Worm (Caenorhabditis elegans): ENCODE measurements around the gene F55A11.4.

Gene F55A11.4

DNA sequence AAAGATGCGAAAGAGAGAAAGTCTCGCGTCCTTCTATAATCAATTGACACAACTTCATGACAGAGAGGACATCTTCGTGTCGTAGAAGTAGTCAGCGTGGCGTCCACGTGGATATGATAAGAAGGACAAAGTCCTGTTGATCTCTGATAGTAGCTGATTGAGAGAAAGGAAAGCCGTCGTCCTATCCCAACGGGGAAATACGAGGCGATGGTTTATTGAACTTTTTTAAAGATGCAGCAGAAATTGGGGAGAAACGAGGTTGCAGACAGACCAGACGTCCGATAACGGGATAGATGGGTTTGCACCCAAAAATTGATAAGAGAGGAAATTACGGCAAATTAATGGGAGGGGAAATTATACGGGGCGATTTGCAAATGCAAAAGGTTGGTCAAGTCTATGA lies 32.2 kb downstream of the F55A11.4 start:
- TF ChIP-seq hif-1 (tag; optimal IDR thresholded peaks at IDR 0.05) (no peak), mxl-3 (GFP tag; optimal IDR thresholded peaks at IDR 0.05) (peak; percentile 99), ceh-32 (tag; optimal IDR thresholded peaks at IDR 0.05; ENCODE audit: poor library complexity) (no peak), lsy-2 (tag; optimal IDR thresholded peaks at IDR 0.05) (peak in 1 of 2 experiments; percentile 73), F49E8.2 (tag; optimal IDR thresholded peaks at IDR 0.05; ENCODE audit: borderline replicate concordance) (no peak), lin-13 (GFP tag; optimal IDR thresholded peaks at IDR 0.05) (no peak), lim-7 (GFP tag; IDR thresholded peaks at IDR 0.05) (no peak), egl-27 (tag; optimal IDR thresholded peaks at IDR 0.05) (no peak), F37D6.2 (tag; optimal IDR thresholded peaks at IDR 0.05) (no peak), nhr-10 (tag; optimal IDR thresholded peaks at IDR 0.05) (no peak), ceh-28 (tag; optimal IDR thresholded peaks at IDR 0.05) (no peak), madf-5 (GFP tag; IDR thresholded peaks at IDR 0.05) (no peak), ceh-20 (GFP tag; IDR thresholded peaks at IDR 0.05) (peak; percentile 75; the same call in 1 of the 2 replicates), skn-1 (tag; optimal IDR thresholded peaks at IDR 0.05) (no peak), mdl-1 (tag; optimal IDR thresholded peaks at IDR 0.05) (peak; percentile 83 to 94), mxl-2 (GFP tag; conservative IDR thresholded peaks at IDR 0.05) (no peak), dmd-6 (GFP tag; IDR thresholded peaks at IDR 0.05) (peak; percentile 87), Y105C5A.15 (GFP tag; IDR thresholded peaks at IDR 0.05) (no peak), unc-62 (GFP tag; optimal IDR thresholded peaks at IDR 0.05 in 1 of 2) (peak in 1 of 2 experiments; percentile 95), unc-62 (tag; optimal IDR thresholded peaks at IDR 0.05) (no peak), ceh-62 (tag; optimal IDR thresholded peaks at IDR 0.05) (no peak), R02D3.7 (tag; optimal IDR thresholded peaks at IDR 0.05) (no peak), mes-2 (tag; optimal IDR thresholded peaks at IDR 0.05; ENCODE audit: poor library complexity, severe bottlenecking) (no peak), snpc-4 (tag; optimal IDR thresholded peaks at IDR 0.05) (no peak), nhr-102 (tag; optimal IDR thresholded peaks at IDR 0.05) (peak; percentile 65), nhr-111 (GFP tag; optimal IDR thresholded peaks at IDR 0.05) (no peak), gei-8 (GFP tag; optimal IDR thresholded peaks at IDR 0.05) (peak; percentile 86), attf-4 (tag; optimal IDR thresholded peaks at IDR 0.05) (no peak), egl-43 (GFP tag; IDR thresholded peaks at IDR 0.05) (no peak), pqm-1 (tag; optimal IDR thresholded peaks at IDR 0.05) (peak; percentile 39), lin-1 (GFP tag; IDR thresholded peaks at IDR 0.05) (no peak), fkh-10 (GFP tag; optimal IDR thresholded peaks at IDR 0.05) (no peak), ceh-44 (GFP tag; IDR thresholded peaks at IDR 0.05) (no peak), snpc-1.2 (GFP tag; IDR thresholded peaks at IDR 0.05) (no peak), nhr-41 (GFP tag; IDR thresholded peaks at IDR 0.05) (no peak), nhr-42 (GFP tag; IDR thresholded peaks at IDR 0.05) (no peak), unc-39 (tag; optimal IDR thresholded peaks at IDR 0.05) (no peak), ama-1 (optimal IDR thresholded peaks at IDR 0.05) (no peak), zfp-2 (tag; optimal IDR thresholded peaks at IDR 0.05) (no peak), daf-19 (GFP tag; conservative IDR thresholded peaks at IDR 0.05) (no peak), mep-1 (tag; optimal IDR thresholded peaks at IDR 0.05) (peak; percentile 48), T26A8.4 (GFP tag; IDR thresholded peaks at IDR 0.05) (peak; percentile 34; the same call in 1 of the 2 replicates), unc-130 (GFP tag; optimal IDR thresholded peaks at IDR 0.05) (no peak), lir-3 (tag; optimal IDR thresholded peaks at IDR 0.05) (no peak), ctbp-1 (GFP tag; IDR thresholded peaks at IDR 0.05) (peak; percentile 45; the same call in 1 of the 2 replicates), ZK546.5 (tag; optimal IDR thresholded peaks at IDR 0.05) (no peak), nhr-48 (tag; optimal IDR thresholded peaks at IDR 0.05) (peak; percentile 98), daf-16 (GFP tag; optimal IDR thresholded peaks at IDR 0.05) (no peak), daf-16 (tag; optimal IDR thresholded peaks at IDR 0.05) (no peak), spr-1 (tag; optimal IDR thresholded peaks at IDR 0.05) (no peak), ceh-82 (tag; optimal IDR thresholded peaks at IDR 0.05) (no peak), rbr-2 (tag; optimal IDR thresholded peaks at IDR 0.05) (peak; percentile 6), ztf-7 (tag; optimal IDR thresholded peaks at IDR 0.05) (no peak)
